Fruit fly (Drosophila melanogaster) whole organism, wandering third instar larva: ENCODE data around the gene Ir7g.
A peak's percentile ranks its signal among the peaks of the same experiment; 100 is the strongest.

Experiments
- Abd-B ChIP-seq: fragments of >200 bp; optimal IDR thresholded peaks from 2 replicates; lab custom pipeline; 2017; ENCODE audit warnings: missing biosample characterization, missing genetic modification characterization
- CG9705 ChIP-seq: fragments of 200-800 bp; sonication (Bioruptor generic); optimal IDR thresholded peaks from 2 replicates; lab custom pipeline; 2018; ENCODE audit warnings: missing biosample characterization, mild to moderate bottlenecking, missing genetic modification characterization
- CrebA ChIP-seq: fragments of 200-800 bp; sonication (Bioruptor generic); optimal IDR thresholded peaks from 2 replicates; lab custom pipeline; 2016; ENCODE audit warnings: missing biosample characterization, mild to moderate bottlenecking, missing genetic modification characterization, borderline replicate concordance
- Dfd ChIP-seq: fragments of >200 bp; optimal IDR thresholded peaks from 2 replicates; lab custom pipeline; 2017; ENCODE audit warnings: missing biosample characterization, missing genetic modification characterization
- HLH106 ChIP-seq: fragments of 200-800 bp; optimal IDR thresholded peaks from 3 replicates; lab custom pipeline; 2019; ENCODE audit warnings: missing biosample characterization, mild to moderate bottlenecking, missing genetic modification characterization, moderate library complexity
- Hnf4 ChIP-seq: fragments of 200-800 bp; sonication (Bioruptor generic); optimal IDR thresholded peaks from 2 replicates; lab custom pipeline; 2016; ENCODE audit warnings: missing biosample characterization, mild to moderate bottlenecking, missing genetic modification characterization
- Jra ChIP-seq: sonication (Bioruptor generic); optimal IDR thresholded peaks from 2 replicates; lab custom pipeline; 2016; ENCODE audit warnings: missing biosample characterization, missing genetic modification characterization
- N ChIP-seq: fragments of >200 bp; optimal IDR thresholded peaks from 2 replicates; lab custom pipeline; 2018; ENCODE audit warnings: missing biosample characterization, missing external identifiers, missing genetic modification characterization
- OdsH ChIP-seq: fragments of 200-800 bp; sonication (Bioruptor generic); optimal IDR thresholded peaks from 2 replicates; lab custom pipeline; 2016; ENCODE audit warnings: missing biosample characterization, mild to moderate bottlenecking, missing genetic modification characterization
- Rel ChIP-seq, 2 experiments: fragments of 200-800 bp; sonication (Bioruptor generic) in 1 of 2; optimal IDR thresholded peaks; 2 replicates in 1 of 2; 3 replicates in 1 of 2; lab custom pipeline; 2016 to 2019; ENCODE audit warnings: mild to moderate bottlenecking in 2 of 2, missing biosample characterization in 2 of 2, missing genetic modification characterization in 2 of 2, moderate library complexity in 1 of 2
- Sp1 ChIP-seq: fragments of 200-800 bp; sonication (Bioruptor generic); optimal IDR thresholded peaks from 3 replicates; lab custom pipeline; 2019; ENCODE audit warnings: missing biosample characterization, mild to moderate bottlenecking, missing genetic modification characterization, moderate library complexity
- Vsx2 ChIP-seq: fragments of 200-300, 225-300 bp; sonication (Bioruptor generic); optimal IDR thresholded peaks from 2 replicates; lab custom pipeline; 2018; ENCODE audit warnings: missing biosample characterization, missing genetic modification characterization; ENCODE audit not compliant: partially characterized antibody
- br ChIP-seq: fragments of 200-800 bp; sonication (Bioruptor generic); optimal IDR thresholded peaks from 2 replicates; lab custom pipeline; 2016; ENCODE audit warnings: missing biosample characterization, missing genetic modification characterization
- brk ChIP-seq: fragments of 200-800 bp; sonication (Bioruptor generic); optimal IDR thresholded peaks from 2 replicates; lab custom pipeline; 2016; ENCODE audit warnings: missing biosample characterization, mild to moderate bottlenecking, missing genetic modification characterization
- dl ChIP-seq, 2 experiments: fragments of 175-275, 200-275 bp in 1 of 2; fragments of 200-275 bp in 1 of 2; sonication (Bioruptor generic); optimal IDR thresholded peaks; lab custom pipeline; 2018; ENCODE audit warnings: mild to moderate bottlenecking in 2 of 2, missing biosample characterization in 2 of 2, missing genetic modification characterization in 2 of 2, moderate library complexity in 2 of 2; ENCODE audit not compliant: partially characterized antibody in 2 of 2, insufficient read depth in 1 of 2
- dsf ChIP-seq: sonication (Bioruptor generic); optimal IDR thresholded peaks from 2 replicates; lab custom pipeline; 2016; ENCODE audit warnings: missing biosample characterization, missing genetic modification characterization, borderline replicate concordance
- foxo ChIP-seq, 2 experiments: fragments of 200-800 bp; sonication (Bioruptor generic); optimal IDR thresholded peaks; 2 replicates in 1 of 2; 3 replicates in 1 of 2; lab custom pipeline; 2016 to 2017; ENCODE audit warnings: missing biosample characterization in 2 of 2, missing genetic modification characterization in 2 of 2
- fru ChIP-seq: fragments of 200-800 bp; sonication (Bioruptor generic); optimal IDR thresholded peaks from 3 replicates; lab custom pipeline; 2016; ENCODE audit warnings: missing biosample characterization, mild to moderate bottlenecking, missing genetic modification characterization
- h ChIP-seq: fragments of 200-800 bp; sonication (Bioruptor generic); optimal IDR thresholded peaks from 3 replicates; lab custom pipeline; 2016; ENCODE audit warnings: missing biosample characterization, mild to moderate bottlenecking, missing genetic modification characterization
- pan ChIP-seq: fragments of >200 bp; optimal IDR thresholded peaks from 2 replicates; lab custom pipeline; 2017
- psq ChIP-seq: fragments of 200-800 bp; sonication (Bioruptor generic); optimal IDR thresholded peaks from 3 replicates; lab custom pipeline; 2017; ENCODE audit warnings: missing biosample characterization, mild to moderate bottlenecking, missing genetic modification characterization, moderate library complexity
- rgr ChIP-seq: fragments of 200-800 bp; sonication (Bioruptor generic); optimal IDR thresholded peaks from 3 replicates; lab custom pipeline; 2016; ENCODE audit warnings: missing biosample characterization, mild to moderate bottlenecking, missing genetic modification characterization
- sv ChIP-seq: fragments of 200-800 bp; sonication (Bioruptor generic); optimal IDR thresholded peaks from 3 replicates; lab custom pipeline; 2016; ENCODE audit warnings: missing biosample characterization, missing genetic modification characterization
- usp ChIP-seq: fragments of >200 bp; optimal IDR thresholded peaks from 2 replicates; lab custom pipeline; 2017; ENCODE audit warnings: missing biosample characterization, missing genetic modification characterization

Ir7g gene

DNA sequence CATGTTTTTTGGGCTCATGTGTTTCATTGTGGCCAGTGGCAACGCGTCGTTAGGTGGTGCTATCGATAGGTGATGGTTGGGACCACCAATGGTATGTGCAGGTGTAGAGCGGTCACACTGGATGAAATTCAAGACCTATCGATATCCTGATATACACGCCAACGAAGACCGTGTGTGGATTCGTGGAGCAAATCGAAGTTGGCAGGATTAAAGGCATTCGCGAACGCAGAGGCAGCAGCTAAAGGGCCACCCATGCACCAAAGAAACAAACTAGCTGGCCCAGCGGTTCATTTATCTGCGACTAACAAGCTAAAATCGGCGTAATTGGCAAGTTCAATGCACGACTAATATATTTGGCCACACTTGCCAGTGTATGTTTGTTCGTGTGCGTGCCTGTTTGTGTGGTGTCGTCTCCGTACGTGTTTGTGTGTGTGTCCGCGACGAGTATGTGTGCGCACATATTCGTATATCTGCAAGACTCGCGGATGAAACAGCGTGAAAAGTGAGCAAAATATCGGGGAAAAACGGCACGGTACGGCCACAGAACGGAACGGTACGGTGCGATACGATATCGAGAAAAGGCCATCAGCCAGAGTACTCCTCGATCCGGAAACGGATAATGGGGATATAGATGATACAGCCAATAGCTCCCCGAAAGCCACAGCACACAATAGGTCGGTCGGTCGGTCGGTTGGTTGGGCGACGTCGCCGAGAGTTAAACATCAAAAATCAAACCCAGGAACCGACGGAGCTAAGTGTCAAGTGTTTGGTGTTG is 51.5 kb downstream of the Ir7g start, which contains the start of gene Ubr3:
TSS of gene Ubr3 (plus strand) at position 99 of the 775 bp plus-strand sequence.
- TF ChIP-seq Sp1 (GFP tag; lab: Kevin White, UChicago) = peak; percentile 10
- TF ChIP-seq h (GFP tag; lab: Kevin White, UChicago) = peak; percentile 59
- peak; percentile 7 for TF ChIP-seq N (GFP tag; lab: Kevin White, UChicago)
- TF ChIP-seq fru (GFP tag; lab: Kevin White, UChicago) = peak; percentile 27
- no peak for TF ChIP-seq brk (GFP tag; lab: Kevin White, UChicago)
- no peak for TF ChIP-seq Vsx2 (GFP tag; lab: Kevin White, UChicago)
- no peak for TF ChIP-seq dsf (GFP tag; lab: Kevin White, UChicago)
- TF ChIP-seq Rel (GFP tag; optimal IDR thresholded peaks at IDR 0.05; lab: Kevin White, UChicago) = no peak
- peak; percentile 91 for TF ChIP-seq Rel (tag; optimal IDR thresholded peaks at IDR 0.05; lab: Kevin White, UChicago)
- no peak for TF ChIP-seq CG9705 (GFP tag; lab: Kevin White, UChicago)
- peak; percentile 54 for TF ChIP-seq Jra (GFP tag; lab: Kevin White, UChicago)
- TF ChIP-seq br = no peak
- TF ChIP-seq psq (GFP tag; lab: Kevin White, UChicago) = peak; percentile 27
- TF ChIP-seq rgr (GFP tag; lab: Kevin White, UChicago) = peak; percentile 1
- peak in 1 of 2 experiments; percentile 42 for TF ChIP-seq foxo (GFP tag; optimal IDR thresholded peaks at IDR 0.05; lab: Kevin White, UChicago)
- TF ChIP-seq HLH106 = no peak
- no peak for TF ChIP-seq pan (lab: Kevin White, UChicago)
- TF ChIP-seq Dfd (GFP tag; lab: Kevin White, UChicago) = no peak
- TF ChIP-seq OdsH (GFP tag; lab: Kevin White, UChicago) = peak; percentile 9
- no peak for TF ChIP-seq dl (GFP tag; optimal IDR thresholded peaks at IDR 0.05; lab: Kevin White, UChicago; ENCODE audit: insufficient read depth in 1 of 2, partially characterized antibody in 2 of 2)
- TF ChIP-seq Abd-B = peak; percentile 11
- TF ChIP-seq sv (GFP tag; lab: Kevin White, UChicago) = no peak
- no peak for TF ChIP-seq Hnf4 (GFP tag; lab: Kevin White, UChicago)
- no peak for TF ChIP-seq CrebA (GFP tag; lab: Kevin White, UChicago)
- no peak for TF ChIP-seq usp
